Worm (Caenorhabditis elegans) whole organism, mixed stage, embryonic: ENCODE data around the gene AH9.3.

ENCODE experiments used
- M03D4.4 ChIP-seq: sonication (generic microtip); optimal IDR thresholded peaks from 2 replicates; lab custom pipeline; 2017; ENCODE audit warnings: mild to moderate bottlenecking, missing genetic modification characterization, missing compliant biosample characterization
- bed-3 ChIP-seq: fragments of 200-800 bp; sonication (Bioruptor generic); optimal IDR thresholded peaks from 3 replicates; lab custom pipeline; 2018; ENCODE audit warnings: mild to moderate bottlenecking, missing genetic modification characterization, moderate library complexity, missing compliant biosample characterization
- blmp-1 ChIP-seq: fragments of 150-350 bp; optimal IDR thresholded peaks from 2 replicates; lab custom pipeline; 2014; ENCODE audit warnings: missing biosample characterization, missing genetic modification characterization
- ceh-39 ChIP-seq: fragments of 150-350 bp; optimal IDR thresholded peaks from 2 replicates; lab custom pipeline; 2014; ENCODE audit warnings: missing biosample characterization, missing genetic modification characterization
- ceh-43 ChIP-seq: fragments of 200-800 bp; sonication (Bioruptor generic); optimal IDR thresholded peaks from 2 replicates; lab custom pipeline; 2018; ENCODE audit warnings: mild to moderate bottlenecking, missing genetic modification characterization, moderate library complexity, missing compliant biosample characterization
- ceh-83 ChIP-seq: fragments of 200-800 bp; sonication (Bioruptor generic); optimal IDR thresholded peaks from 2 replicates; lab custom pipeline; 2018; ENCODE audit warnings: mild to moderate bottlenecking, missing genetic modification characterization, missing compliant biosample characterization
- ces-1 ChIP-seq: fragments of 150-350 bp; optimal IDR thresholded peaks from 2 replicates; lab custom pipeline; 2014; ENCODE audit warnings: missing biosample characterization, missing genetic modification reagents, missing genetic modification characterization
- cnd-1 ChIP-seq: fragments of 200-800 bp; sonication (Bioruptor generic); optimal IDR thresholded peaks from 2 replicates; lab custom pipeline; 2018; ENCODE audit warnings: mild to moderate bottlenecking, missing genetic modification characterization, missing compliant biosample characterization
- drap-1 ChIP-seq: fragments of 200-800 bp; sonication (Bioruptor generic); optimal IDR thresholded peaks from 3 replicates; lab custom pipeline; 2018; ENCODE audit warnings: mild to moderate bottlenecking, missing genetic modification characterization, missing compliant biosample characterization
- elt-1 ChIP-seq: sonication (generic microtip); optimal IDR thresholded peaks from 2 replicates; lab custom pipeline; 2017; ENCODE audit warnings: missing genetic modification characterization, mild to moderate bottlenecking, missing compliant biosample characterization, antibody characterized with exemption, moderate library complexity, borderline replicate concordance; ENCODE audit not compliant: insufficient read depth
- elt-3 ChIP-seq: fragments of 150-350 bp; optimal IDR thresholded peaks from 2 replicates; lab custom pipeline; 2014; ENCODE audit warnings: missing biosample characterization, missing genetic modification characterization
- flh-1 ChIP-seq: fragments of 200-800 bp; sonication (Bioruptor generic); optimal IDR thresholded peaks from 2 replicates; lab custom pipeline; 2018; ENCODE audit warnings: mild to moderate bottlenecking, missing genetic modification characterization, moderate library complexity, missing compliant biosample characterization
- ham-2 ChIP-seq: fragments of 200-800 bp; sonication (Bioruptor generic); optimal IDR thresholded peaks from 2 replicates; lab custom pipeline; 2018; ENCODE audit warnings: mild to moderate bottlenecking, missing genetic modification characterization, missing compliant biosample characterization
- hlh-1 ChIP-seq: fragments of 150-350 bp; optimal IDR thresholded peaks from 2 replicates; lab custom pipeline; 2014; ENCODE audit warnings: missing biosample characterization, missing genetic modification reagents, missing genetic modification characterization
- lin-13 ChIP-seq: fragments of 150-350 bp; optimal IDR thresholded peaks from 2 replicates; lab custom pipeline; 2014; ENCODE audit warnings: missing biosample characterization, missing genetic modification characterization
- lin-32 ChIP-seq: fragments of 200-800 bp; sonication (Bioruptor generic); optimal IDR thresholded peaks from 2 replicates; lab custom pipeline; 2018; ENCODE audit warnings: mild to moderate bottlenecking, missing genetic modification characterization, missing compliant biosample characterization
- lsy-2 ChIP-seq: fragments of 150-350 bp; optimal IDR thresholded peaks from 2 replicates; lab custom pipeline; 2014; ENCODE audit warnings: missing biosample characterization, missing genetic modification characterization
- mab-5 ChIP-seq: fragments of 150-350 bp; optimal IDR thresholded peaks from 2 replicates; lab custom pipeline; 2014; ENCODE audit warnings: missing biosample characterization, missing genetic modification characterization
- mep-1 ChIP-seq: fragments of 150-350 bp; optimal IDR thresholded peaks from 2 replicates; lab custom pipeline; 2017; ENCODE audit warnings: missing biosample characterization, missing genetic modification reagents, missing genetic modification characterization, inconsistent platforms
- mls-2 ChIP-seq: sonication (generic microtip); optimal IDR thresholded peaks from 2 replicates; lab custom pipeline; 2016; ENCODE audit warnings: mild to moderate bottlenecking, missing genetic modification characterization, moderate library complexity, missing compliant biosample characterization
- nhr-12 ChIP-seq: fragments of 150-350 bp; optimal IDR thresholded peaks from 2 replicates; lab custom pipeline; 2014; ENCODE audit warnings: missing biosample characterization, missing genetic modification characterization
- nhr-2 ChIP-seq: fragments of 150-350 bp; optimal IDR thresholded peaks from 2 replicates; lab custom pipeline; 2014; ENCODE audit warnings: missing biosample characterization, missing genetic modification characterization
- nhr-237 ChIP-seq: fragments of 150-350 bp; optimal IDR thresholded peaks from 2 replicates; lab custom pipeline; 2014; ENCODE audit warnings: missing biosample characterization, missing genetic modification characterization
- nhr-28 ChIP-seq: fragments of 150-350 bp; optimal IDR thresholded peaks from 2 replicates; lab custom pipeline; 2014; ENCODE audit warnings: missing biosample characterization, missing genetic modification characterization
- nhr-76 ChIP-seq: sonication (generic microtip); optimal IDR thresholded peaks from 2 replicates; lab custom pipeline; 2017; ENCODE audit warnings: missing biosample characterization, missing genetic modification characterization
- pha-4 ChIP-seq: fragments of 150-350 bp; optimal IDR thresholded peaks from 2 replicates; lab custom pipeline; 2018; ENCODE audit warnings: missing biosample characterization, missing genetic modification reagents, missing genetic modification characterization
- sem-2 ChIP-seq: fragments of 200-800 bp; sonication (Bioruptor generic); optimal IDR thresholded peaks from 2 replicates; lab custom pipeline; 2018; ENCODE audit warnings: mild to moderate bottlenecking, missing genetic modification characterization, missing compliant biosample characterization
- snpc-4 ChIP-seq: fragments of 150-350 bp; optimal IDR thresholded peaks from 2 replicates; lab custom pipeline; 2014; ENCODE audit warnings: missing biosample characterization, missing genetic modification characterization
- sptf-1 ChIP-seq: sonication (generic microtip); optimal IDR thresholded peaks from 2 replicates; lab custom pipeline; 2017; ENCODE audit warnings: mild to moderate bottlenecking, missing genetic modification characterization, moderate library complexity, missing compliant biosample characterization
- tbx-8 ChIP-seq: fragments of 200-800 bp; sonication (Bioruptor generic); optimal IDR thresholded peaks from 2 replicates; lab custom pipeline; 2018; ENCODE audit warnings: mild to moderate bottlenecking, missing genetic modification characterization, moderate library complexity, missing compliant biosample characterization
- unc-120 ChIP-seq: sonication (generic microtip); optimal IDR thresholded peaks from 2 replicates; lab custom pipeline; 2017; ENCODE audit warnings: missing genetic modification characterization, missing compliant biosample characterization; ENCODE audit not compliant: poor library complexity, severe bottlenecking
- unc-39 ChIP-seq: fragments of 150-350 bp; optimal IDR thresholded peaks from 2 replicates; lab custom pipeline; 2014; ENCODE audit warnings: missing biosample characterization, missing genetic modification characterization
- unc-62 ChIP-seq: fragments of 150-350 bp; optimal IDR thresholded peaks from 2 replicates; lab custom pipeline; 2014; ENCODE audit warnings: missing biosample characterization, missing genetic modification reagents, missing genetic modification characterization
- zip-8 ChIP-seq: fragments of 150-350 bp; optimal IDR thresholded peaks from 2 replicates; lab custom pipeline; 2014; ENCODE audit warnings: missing biosample characterization, missing genetic modification characterization
- ztf-11 ChIP-seq: fragments of 150-350 bp; optimal IDR thresholded peaks from 2 replicates; lab custom pipeline; 2014; ENCODE audit warnings: missing biosample characterization, missing genetic modification characterization

AH9.3 gene

ce11 chrX:2241147-2241798 lies 19.6 kb downstream of the AH9.3 start:
- TF ChIP-seq sptf-1 (tag; lab: Kevin White, UChicago) (no peak), flh-1 (no peak), ham-2 (no peak), ztf-11 (no peak), unc-120 (tag; lab: Kevin White, UChicago) (no peak), lsy-2 (tag; lab: Kevin White, UChicago) (no peak), nhr-2 (tag; lab: Kevin White, UChicago) (no peak), hlh-1 (no peak), nhr-28 (tag; lab: Kevin White, UChicago) (no peak), cnd-1 (no peak)
- TF ChIP-seq, all 35 proteins: peak for 0

- peak; percentile 64 for TF ChIP-seq lin-32 (GFP tag; lab: Kevin White, UChicago)
- TF ChIP-seq cnd-1: peak; percentile 12
- peak; percentile 10 for TF ChIP-seq nhr-2 (tag; lab: Kevin White, UChicago)
- TF ChIP-seq unc-120 (tag; lab: Kevin White, UChicago): peak; percentile 31
- TF ChIP-seq ceh-39 (tag; lab: Kevin White, UChicago): peak; percentile 87
- no peak for TF ChIP-seq blmp-1 (tag; lab: Kevin White, UChicago)
- no peak for TF ChIP-seq nhr-76
- peak; percentile 79 for TF ChIP-seq nhr-237 (tag; lab: Kevin White, UChicago)
- peak; percentile 10 for TF ChIP-seq ham-2
- TF ChIP-seq lsy-2 (tag; lab: Kevin White, UChicago): peak; percentile 88
- peak; percentile 76 for TF ChIP-seq mep-1
- TF ChIP-seq drap-1: peak; percentile 25
- TF ChIP-seq ces-1: peak; percentile 65
- peak; percentile 45 for TF ChIP-seq mls-2 (tag; lab: Kevin White, UChicago)
- TF ChIP-seq tbx-8: no peak
- peak; percentile 60 for TF ChIP-seq hlh-1
- no peak for TF ChIP-seq elt-1 (tag; lab: Kevin White, UChicago)
- peak; percentile 56 for TF ChIP-seq unc-62 (GFP tag; lab: Kevin White, UChicago)
- TF ChIP-seq pha-4 (tag; lab: Kevin White, UChicago): peak; percentile 78
- TF ChIP-seq, all 35 proteins: peak for 15
Measured at ce11 chrX:2237438-2237961, 23.4 kb downstream of the AH9.3 start, which contains the start of gene vha-15. vha-15 (plus strand) TSS chrX:2237911.

- TF ChIP-seq M03D4.4 (no peak), lin-32 (GFP tag; lab: Kevin White, UChicago) (peak; percentile 26), cnd-1 (no peak), ces-1 (peak; percentile 11), pha-4 (tag; lab: Kevin White, UChicago) (no peak), ztf-11 (no peak), nhr-237 (tag; lab: Kevin White, UChicago) (no peak), elt-3 (tag; lab: Kevin White, UChicago) (no peak), snpc-4 (tag; lab: Kevin White, UChicago) (no peak), mep-1 (no peak), blmp-1 (tag; lab: Kevin White, UChicago) (no peak), nhr-2 (tag; lab: Kevin White, UChicago) (peak; percentile 12), unc-120 (tag; lab: Kevin White, UChicago) (no peak), sem-2 (GFP tag; lab: Kevin White, UChicago) (no peak), ceh-43 (GFP tag; lab: Kevin White, UChicago) (no peak), mls-2 (tag; lab: Kevin White, UChicago) (no peak), lsy-2 (tag; lab: Kevin White, UChicago) (no peak), bed-3 (GFP tag; lab: Kevin White, UChicago) (no peak), zip-8 (tag; lab: Kevin White, UChicago) (no peak), hlh-1 (peak; percentile 59), ham-2 (no peak), flh-1 (no peak), ceh-39 (tag; lab: Kevin White, UChicago) (peak; percentile 0), unc-62 (GFP tag; lab: Kevin White, UChicago) (no peak), elt-1 (tag; lab: Kevin White, UChicago) (peak; percentile 78), nhr-76 (no peak), nhr-12 (tag; lab: Kevin White, UChicago) (no peak), tbx-8 (no peak), mab-5 (tag; lab: Kevin White, UChicago) (no peak), drap-1 (no peak), unc-39 (no peak), lin-13 (tag; lab: Kevin White, UChicago) (no peak), ceh-83 (no peak), nhr-28 (tag; lab: Kevin White, UChicago) (no peak), sptf-1 (tag; lab: Kevin White, UChicago) (no peak)
Measured at ce11 chrX:2233929-2234328, 27.0 kb downstream of the AH9.3 start, which contains the start of gene T14F9.2. T14F9.2 (plus strand) TSS chrX:2234324.
